Worm (Caenorhabditis elegans) whole organism, L1 larva: ENCODE measurements around the gene pap-1.
A peak's percentile ranks its signal among the peaks of the same experiment; 100 is the strongest.

Experiments
- C16A3.4 ChIP-seq: fragments of 150-350 bp; optimal IDR thresholded peaks from 2 replicates; lab custom pipeline; 2014; ENCODE audit warnings: missing biosample characterization, missing genetic modification characterization
- F16B12.6 ChIP-seq: fragments of 150-350 bp; optimal IDR thresholded peaks from 2 replicates; lab custom pipeline; 2014; ENCODE audit warnings: missing biosample characterization, missing genetic modification characterization
- Y116A8C.19 ChIP-seq: sonication (generic microtip); optimal IDR thresholded peaks from 2 replicates; lab custom pipeline; 2016; ENCODE audit warnings: missing compliant biosample characterization, missing genetic modification characterization, borderline replicate concordance
- aha-1 ChIP-seq: fragments of 150-350 bp; optimal IDR thresholded peaks from 2 replicates; lab custom pipeline; 2014; ENCODE audit warnings: missing biosample characterization, missing genetic modification characterization
- blmp-1 ChIP-seq: fragments of 150-350 bp; optimal IDR thresholded peaks from 2 replicates; lab custom pipeline; 2014; ENCODE audit warnings: missing biosample characterization, missing genetic modification characterization
- ceh-88 ChIP-seq: fragments of 200-800 bp; sonication (Bioruptor generic); IDR thresholded peaks from 2 replicates; pipeline ENCODE4 v1.3.6; 2022; ENCODE audit warnings: missing genetic modification characterization, missing compliant biosample characterization
- ceh-90 ChIP-seq: sonication (generic microtip); optimal IDR thresholded peaks from 2 replicates; lab custom pipeline; 2016; ENCODE audit warnings: missing genetic modification characterization, missing compliant biosample characterization
- dpl-1 ChIP-seq, 3 experiments: fragments of 150-350 bp in 2 of 3; sonication (generic microtip) in 1 of 3; optimal IDR thresholded peaks; 2 replicates each; lab custom pipeline; 2014 to 2017; ENCODE audit warnings: missing biosample characterization in 3 of 3, missing genetic modification characterization in 3 of 3, missing genetic modification reagents in 3 of 3
- dsc-1 ChIP-seq: sonication (generic microtip); optimal IDR thresholded peaks from 2 replicates; lab custom pipeline; 2016; ENCODE audit warnings: mild to moderate bottlenecking, missing genetic modification characterization, missing compliant biosample characterization
- efl-1 ChIP-seq, 4 experiments: fragments of 150-350 bp; optimal IDR thresholded peaks in 3 of 4; peaks in 1 of 4; 1 replicate in 1 of 4; 2 replicates in 3 of 4; lab custom pipeline; 2014; ENCODE audit warnings: missing biosample characterization in 2 of 4, missing genetic modification characterization in 2 of 4, missing genetic modification reagents in 2 of 4
- efl-3 ChIP-seq: fragments of 200-800 bp; sonication (Bioruptor generic); optimal IDR thresholded peaks from 2 replicates; lab custom pipeline; 2018; ENCODE audit warnings: mild to moderate bottlenecking, missing genetic modification characterization, missing compliant biosample characterization
- egl-13 ChIP-seq: sonication (generic microtip); optimal IDR thresholded peaks from 2 replicates; lab custom pipeline; 2016; ENCODE audit warnings: missing genotype, missing genetic modification reagents, missing genetic modification characterization, missing compliant biosample characterization
- elt-2 ChIP-seq: sonication (generic microtip); optimal IDR thresholded peaks from 2 replicates; lab custom pipeline; 2016; ENCODE audit warnings: missing genetic modification characterization, mild to moderate bottlenecking, inconsistent platforms, missing compliant biosample characterization, missing genetic modification reagents
- ets-5 ChIP-seq: fragments of 200-800 bp; sonication (Bioruptor generic); IDR thresholded peaks from 2 replicates; pipeline ENCODE4 v1.3.6; 2022; ENCODE audit warnings: missing genetic modification characterization, missing compliant biosample characterization
- fkh-4 ChIP-seq: sonication (generic microtip); optimal IDR thresholded peaks from 2 replicates; lab custom pipeline; 2016; ENCODE audit warnings: missing compliant biosample characterization, missing genetic modification characterization, borderline replicate concordance
- fkh-8 ChIP-seq: sonication (generic microtip); optimal IDR thresholded peaks from 2 replicates; lab custom pipeline; 2016; ENCODE audit warnings: mild to moderate bottlenecking, missing genetic modification characterization, missing compliant biosample characterization
- hlh-17 ChIP-seq: fragments of 200-800 bp; sonication (Bioruptor generic); optimal IDR thresholded peaks from 2 replicates; lab custom pipeline; 2018; ENCODE audit warnings: missing genetic modification characterization, mild to moderate bottlenecking, missing compliant biosample characterization, moderate library complexity, borderline replicate concordance
- hlh-4 ChIP-seq: sonication (generic microtip); optimal IDR thresholded peaks from 2 replicates; lab custom pipeline; 2016; ENCODE audit warnings: mild to moderate bottlenecking, missing genetic modification characterization, missing compliant biosample characterization
- hpl-2 ChIP-seq: fragments of 150-350 bp; optimal IDR thresholded peaks from 2 replicates; lab custom pipeline; 2014; ENCODE audit warnings: missing biosample characterization, missing genetic modification reagents, missing genetic modification characterization
- irx-1 ChIP-seq: sonication (generic microtip); optimal IDR thresholded peaks from 2 replicates; lab custom pipeline; 2016; ENCODE audit warnings: missing genetic modification characterization, missing compliant biosample characterization
- jun-1 ChIP-seq: fragments of 150-350 bp; optimal IDR thresholded peaks from 2 replicates; lab custom pipeline; 2014; ENCODE audit warnings: missing biosample characterization, missing genetic modification reagents, missing genetic modification characterization
- lin-14 ChIP-seq: fragments of 200-800 bp; sonication (Bioruptor generic); optimal IDR thresholded peaks from 2 replicates; lab custom pipeline; 2018; ENCODE audit warnings: mild to moderate bottlenecking, missing genetic modification characterization, moderate library complexity, missing compliant biosample characterization
- lin-15B ChIP-seq: fragments of 150-350 bp; sonication (generic microtip); optimal IDR thresholded peaks from 3 replicates; lab custom pipeline; 2014; ENCODE audit warnings: missing biosample characterization, missing genetic modification characterization
- lin-35 ChIP-seq, 2 experiments: fragments of 150-350 bp; optimal IDR thresholded peaks; 2 replicates each; lab custom pipeline; 2014; ENCODE audit warnings: missing biosample characterization in 2 of 2, missing genetic modification characterization in 2 of 2, missing genetic modification reagents in 2 of 2
- lir-3 ChIP-seq: sonication (generic microtip); optimal IDR thresholded peaks from 2 replicates; lab custom pipeline; 2016; ENCODE audit warnings: mild to moderate bottlenecking, missing genetic modification characterization, moderate library complexity, missing compliant biosample characterization; ENCODE audit not compliant: poor library complexity
- lsy-2 ChIP-seq, 2 experiments: fragments of 150-350 bp; optimal IDR thresholded peaks; 2 replicates each; lab custom pipeline; 2014; ENCODE audit warnings: missing biosample characterization in 2 of 2, missing genetic modification characterization in 2 of 2
- mdl-1 ChIP-seq, 2 experiments: fragments of 150-350 bp; optimal IDR thresholded peaks; 2 replicates each; lab custom pipeline; 2014 to 2017; ENCODE audit warnings: missing biosample characterization in 2 of 2, missing genetic modification characterization in 2 of 2, inconsistent platforms in 1 of 2
- mep-1 ChIP-seq: fragments of 150-350 bp; optimal IDR thresholded peaks from 2 replicates; lab custom pipeline; 2014; ENCODE audit warnings: missing biosample characterization, missing genetic modification characterization
- nhr-237 ChIP-seq: fragments of 150-350 bp; optimal IDR thresholded peaks from 2 replicates; lab custom pipeline; 2014; ENCODE audit warnings: missing biosample characterization, missing genetic modification characterization
- nhr-47 ChIP-seq: sonication (generic microtip); optimal IDR thresholded peaks from 2 replicates; lab custom pipeline; 2016; ENCODE audit warnings: mild to moderate bottlenecking, missing genetic modification characterization, moderate library complexity, missing compliant biosample characterization
- nhr-71 ChIP-seq: sonication (generic microtip); optimal IDR thresholded peaks from 2 replicates; lab custom pipeline; 2016; ENCODE audit warnings: mild to moderate bottlenecking, missing genetic modification characterization, moderate library complexity, missing compliant biosample characterization
- nhr-77 ChIP-seq: fragments of 150-350 bp; optimal IDR thresholded peaks from 2 replicates; lab custom pipeline; 2014; ENCODE audit warnings: missing biosample characterization, missing genetic modification characterization
- nhr-84 ChIP-seq: sonication (generic microtip); optimal IDR thresholded peaks from 2 replicates; lab custom pipeline; 2017; ENCODE audit warnings: missing biosample characterization, missing genetic modification characterization
- nhr-85 ChIP-seq: sonication (generic microtip); peaks from one replicate; lab custom pipeline; 2016; ENCODE audit warnings: missing genetic modification characterization, inconsistent platforms, missing compliant biosample characterization
- nhr-90 ChIP-seq: sonication (generic microtip); optimal IDR thresholded peaks from 2 replicates; lab custom pipeline; 2016; ENCODE audit warnings: mild to moderate bottlenecking, missing genetic modification characterization, missing compliant biosample characterization; ENCODE audit not compliant: poor library complexity
- pax-3 ChIP-seq: fragments of 200-800 bp; sonication (Bioruptor generic); optimal IDR thresholded peaks from 2 replicates; lab custom pipeline; 2018; ENCODE audit warnings: mild to moderate bottlenecking, missing genetic modification characterization, moderate library complexity, missing compliant biosample characterization
- rnt-1 ChIP-seq: sonication (generic microtip); optimal IDR thresholded peaks from 2 replicates; lab custom pipeline; 2016; ENCODE audit warnings: mild to moderate bottlenecking, missing genetic modification characterization, moderate library complexity, missing compliant biosample characterization
- skn-1 ChIP-seq: fragments of 150-350 bp; optimal IDR thresholded peaks from 2 replicates; lab custom pipeline; 2014; ENCODE audit warnings: missing biosample characterization, missing genetic modification characterization
- sox-4 ChIP-seq: sonication (generic microtip); optimal IDR thresholded peaks from 2 replicates; lab custom pipeline; 2016; ENCODE audit warnings: missing genetic modification characterization, missing compliant biosample characterization
- sptf-1 ChIP-seq: fragments of 150-350 bp; optimal IDR thresholded peaks from 2 replicates; lab custom pipeline; 2014; ENCODE audit warnings: missing biosample characterization, missing genetic modification characterization
- swsn-7 ChIP-seq: sonication (generic microtip); optimal IDR thresholded peaks from 2 replicates; lab custom pipeline; 2016; ENCODE audit warnings: missing genetic modification characterization, missing compliant biosample characterization
- unc-130 ChIP-seq: fragments of 150-350 bp; optimal IDR thresholded peaks from 2 replicates; lab custom pipeline; 2017; ENCODE audit warnings: missing biosample characterization, missing genetic modification characterization, inconsistent platforms
- unc-30 ChIP-seq: sonication (generic microtip); optimal IDR thresholded peaks from 2 replicates; lab custom pipeline; 2017; ENCODE audit warnings: missing biosample characterization, missing genetic modification characterization
- xbp-1 ChIP-seq: sonication (generic microtip); optimal IDR thresholded peaks from 2 replicates; lab custom pipeline; 2016; ENCODE audit warnings: missing genetic modification characterization, missing compliant biosample characterization
- zag-1 ChIP-seq: fragments of 150-350 bp; optimal IDR thresholded peaks from 2 replicates; lab custom pipeline; 2014; ENCODE audit warnings: missing biosample characterization, missing genetic modification characterization
- zip-4 ChIP-seq: fragments of 200-800 bp; sonication (Bioruptor generic); optimal IDR thresholded peaks from 2 replicates; lab custom pipeline; 2018; ENCODE audit warnings: mild to moderate bottlenecking, missing genetic modification characterization, moderate library complexity, missing compliant biosample characterization

Gene pap-1

DNA sequence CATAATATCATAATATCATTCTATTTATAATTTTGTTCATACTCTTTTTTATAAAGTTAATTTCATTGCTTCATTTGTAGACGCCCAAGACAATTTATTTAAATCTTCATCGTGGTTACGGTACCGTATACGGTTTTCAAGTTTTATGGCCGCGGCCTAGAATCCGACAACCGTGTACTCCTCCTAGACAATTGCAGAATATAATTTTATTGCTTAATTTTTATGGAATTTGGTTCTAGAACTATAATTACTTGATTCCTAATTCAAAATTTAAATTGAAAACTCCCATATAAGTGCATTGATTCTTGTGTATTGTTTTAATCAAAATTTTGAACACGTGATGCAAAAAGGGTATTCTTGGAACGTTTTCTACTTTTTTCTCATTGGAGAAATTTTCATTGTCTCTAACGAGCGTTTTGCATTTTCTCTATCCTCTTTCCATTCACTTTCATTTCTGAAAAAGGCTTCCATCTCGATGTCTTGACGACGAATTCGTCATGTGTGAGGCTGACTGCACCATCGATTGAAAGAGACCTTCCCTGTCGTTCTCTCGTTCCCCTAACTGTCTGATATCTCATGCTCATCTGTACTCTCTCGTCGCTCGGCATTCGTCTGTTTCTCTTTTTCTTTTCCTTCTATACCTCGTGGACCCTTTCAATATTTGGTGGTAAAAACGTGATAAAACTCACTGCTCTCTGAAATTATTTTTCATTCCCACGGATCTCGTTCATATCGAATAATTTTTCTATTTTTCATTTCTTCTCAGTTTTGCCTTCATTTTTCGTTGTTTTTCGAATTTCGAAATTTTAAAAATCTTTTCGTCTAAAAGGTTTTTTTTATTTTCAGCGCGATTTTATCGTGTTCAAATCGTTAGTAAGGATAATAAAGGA lies at the start of gene pap-1:
Gene pap-1, plus strand, starts transcription at position 840 of the 890 bp plus-strand sequence.
- peak; percentile 55 for TF ChIP-seq nhr-71 (tag; lab: Kevin White, UChicago)
- TF ChIP-seq lir-3, result peak; percentile 71
- TF ChIP-seq F16B12.6 (tag; lab: Kevin White, UChicago), result no peak
- no peak for TF ChIP-seq sptf-1 (tag; lab: Kevin White, UChicago)
- peak; percentile 16 to 68 for TF ChIP-seq lin-35 (GFP tag; optimal IDR thresholded peaks at IDR 0.05; lab: Kevin White, UChicago)
- peak; percentile 26 for TF ChIP-seq xbp-1
- TF ChIP-seq nhr-77 (tag; lab: Kevin White, UChicago), result no peak
- TF ChIP-seq nhr-47 (tag; lab: Kevin White, UChicago), result peak; percentile 43
- no peak for TF ChIP-seq aha-1
- TF ChIP-seq ets-5, result no peak
- TF ChIP-seq nhr-237 (tag; lab: Kevin White, UChicago), result no peak
- TF ChIP-seq dsc-1, result peak; percentile 21
- TF ChIP-seq rnt-1 (tag; lab: Kevin White, UChicago), result peak; percentile 78
- no peak for TF ChIP-seq hpl-2
- TF ChIP-seq unc-30 (tag; lab: Kevin White, UChicago), result no peak
- TF ChIP-seq unc-130 (tag; lab: Kevin White, UChicago), result no peak
- TF ChIP-seq nhr-84 (tag; lab: Kevin White, UChicago), result no peak
- TF ChIP-seq sox-4 (tag; lab: Kevin White, UChicago), result no peak
- TF ChIP-seq hlh-17 (GFP tag; lab: Kevin White, UChicago), result no peak
- TF ChIP-seq swsn-7, result peak; percentile 26
- no peak for TF ChIP-seq ceh-88 (GFP tag; lab: Robert Waterston, UW)
- TF ChIP-seq Y116A8C.19 (tag; lab: Kevin White, UChicago), result no peak
- peak; percentile 6 to 32 for TF ChIP-seq lsy-2 (tag; optimal IDR thresholded peaks at IDR 0.05; lab: Kevin White, UChicago)
- TF ChIP-seq skn-1 (tag; lab: Kevin White, UChicago), result no peak
- TF ChIP-seq fkh-4, result peak; percentile 45
- no peak for TF ChIP-seq zag-1 (tag; lab: Kevin White, UChicago)
- TF ChIP-seq nhr-85, result peak; percentile 79
- TF ChIP-seq elt-2, result peak; percentile 3
- TF ChIP-seq efl-1 (optimal IDR thresholded peaks at IDR 0.05; lab: Kevin White, UChicago), result peak; percentile 62 to 78
- peak; percentile 22 to 72 for TF ChIP-seq efl-1 (GFP tag; optimal IDR thresholded peaks at IDR 0.05 in 1 of 2; lab: Kevin White, UChicago)
- TF ChIP-seq lin-15B, result no peak
- TF ChIP-seq mdl-1 (tag; optimal IDR thresholded peaks at IDR 0.05; lab: Kevin White, UChicago), result peak in 1 of 2 experiments; percentile 40
- peak; percentile 26 for TF ChIP-seq pax-3
- no peak for TF ChIP-seq hlh-4
- TF ChIP-seq C16A3.4 (tag; lab: Kevin White, UChicago), result no peak
- TF ChIP-seq lin-14, result peak; percentile 21
- TF ChIP-seq zip-4 (GFP tag; lab: Kevin White, UChicago), result no peak
- no peak for TF ChIP-seq fkh-8 (tag; lab: Kevin White, UChicago)
- no peak for TF ChIP-seq nhr-90
- no peak for TF ChIP-seq jun-1 (tag; lab: Kevin White, UChicago)
- peak; percentile 52 for TF ChIP-seq blmp-1
- TF ChIP-seq irx-1 (tag; lab: Kevin White, UChicago), result peak; percentile 64
- peak; percentile 14 to 32 (median 19) for TF ChIP-seq dpl-1 (GFP tag; optimal IDR thresholded peaks at IDR 0.05; lab: Kevin White, UChicago)
- TF ChIP-seq egl-13 (tag; lab: Kevin White, UChicago), result peak; percentile 3
- TF ChIP-seq efl-3 (GFP tag; lab: Kevin White, UChicago), result no peak
- TF ChIP-seq mep-1 (tag; lab: Kevin White, UChicago), result peak; percentile 61
- peak; percentile 76 for TF ChIP-seq ceh-90 (tag; lab: Kevin White, UChicago)
